Fruit fly (Drosophila melanogaster) whole organism, embryonic: ENCODE measurements around the gene bmm.

Source experiments
- ATbp ChIP-seq: fragments of 200-800 bp; sonication (Bioruptor generic); optimal IDR thresholded peaks from 2 replicates; lab custom pipeline; 2017; ENCODE audit warnings: missing biosample characterization, mild to moderate bottlenecking, missing genetic modification characterization, missing genetic modification reagents
- Atf6 ChIP-seq: fragments of 200-800 bp; sonication (Bioruptor generic); IDR thresholded peaks from 2 replicates; pipeline ENCODE4 v1.3.6; 2022; ENCODE audit warnings: missing biosample characterization, missing genetic modification characterization
- Bgb ChIP-seq: fragments of 200-800 bp; sonication (Bioruptor generic); IDR thresholded peaks from 2 replicates; pipeline ENCODE4 v1.3.6; 2022; ENCODE audit warnings: missing biosample characterization, missing genetic modification characterization; ENCODE audit not compliant: partially characterized antibody
- C15 ChIP-seq: fragments of 200-800 bp; sonication (Bioruptor generic); IDR thresholded peaks from 3 replicates; pipeline ENCODE4 v1.3.6; 2022; ENCODE audit warnings: missing biosample characterization, missing genetic modification characterization
- CG10147 ChIP-seq: fragments of 200-800 bp; sonication (Bioruptor generic); optimal IDR thresholded peaks from 2 replicates; lab custom pipeline; 2019; ENCODE audit warnings: missing biosample characterization, mild to moderate bottlenecking, missing genetic modification characterization, moderate library complexity
- CG10209 ChIP-seq: fragments of 200-800 bp; sonication (Bioruptor generic); optimal IDR thresholded peaks from 3 replicates; lab custom pipeline; 2017; ENCODE audit warnings: missing biosample characterization, mild to moderate bottlenecking, missing genetic modification characterization, missing genetic modification reagents
- CG10366 ChIP-seq: fragments of 200-800 bp; sonication (Bioruptor generic); IDR thresholded peaks from 2 replicates; pipeline ENCODE4 v1.3.6; 2022; ENCODE audit warnings: missing biosample characterization, missing genetic modification characterization
- CG10979 ChIP-seq: fragments of 200-800 bp; sonication (Bioruptor generic); optimal IDR thresholded peaks from 2 replicates; lab custom pipeline; 2018; ENCODE audit warnings: missing biosample characterization, mild to moderate bottlenecking, missing genetic modification characterization, moderate library complexity
- CG13624 ChIP-seq: fragments of 200-800 bp; sonication (Bioruptor generic); optimal IDR thresholded peaks from 2 replicates; lab custom pipeline; 2016; ENCODE audit warnings: missing biosample characterization, missing genetic modification characterization
- CG1647 ChIP-seq: fragments of 200-800 bp; sonication (Bioruptor generic); optimal IDR thresholded peaks from 3 replicates; lab custom pipeline; 2016; ENCODE audit warnings: missing biosample characterization, missing genetic modification characterization
- CG17385 ChIP-seq: fragments of 200-800 bp; sonication (Bioruptor generic); optimal IDR thresholded peaks from 3 replicates; lab custom pipeline; 2018; ENCODE audit warnings: missing biosample characterization, mild to moderate bottlenecking, missing genetic modification characterization
- CG17802 ChIP-seq: fragments of 200-800 bp; sonication (Bioruptor generic); optimal IDR thresholded peaks from 2 replicates; lab custom pipeline; 2018; ENCODE audit warnings: missing biosample characterization, mild to moderate bottlenecking, missing genetic modification characterization, moderate library complexity
- CG2120 ChIP-seq: fragments of 200-800 bp; sonication (Bioruptor generic); optimal IDR thresholded peaks from 3 replicates; lab custom pipeline; 2016; ENCODE audit warnings: missing biosample characterization, missing genetic modification characterization
- CG2889 ChIP-seq: fragments of 200-800 bp; sonication (Bioruptor generic); IDR thresholded peaks from 3 replicates; pipeline ENCODE4 v1.3.6; 2022; ENCODE audit warnings: missing biosample characterization, missing genetic modification characterization
- CG31388 ChIP-seq: fragments of 200-800 bp; sonication (Bioruptor generic); optimal IDR thresholded peaks from 2 replicates; lab custom pipeline; 2016; ENCODE audit warnings: missing biosample characterization, missing genetic modification characterization
- CG3726 ChIP-seq: fragments of 200-800 bp; sonication (Bioruptor generic); IDR thresholded peaks from 3 replicates; pipeline ENCODE4, ENCODE4 v1.3.6; 2022; ENCODE audit warnings: missing biosample characterization, missing genetic modification characterization
- CG6683 ChIP-seq: fragments of 200-800 bp; sonication (Bioruptor generic); optimal IDR thresholded peaks from 2 replicates; lab custom pipeline; 2017; ENCODE audit warnings: missing biosample characterization, mild to moderate bottlenecking, missing genetic modification characterization, missing genetic modification reagents
- CG6813 ChIP-seq: fragments of 200-800 bp; sonication (Bioruptor generic); optimal IDR thresholded peaks from 2 replicates; lab custom pipeline; 2017; ENCODE audit warnings: missing biosample characterization, missing genetic modification characterization, mild to moderate bottlenecking, moderate library complexity, missing genetic modification reagents
- CG7372 ChIP-seq: fragments of 200-800 bp; sonication (Bioruptor generic); IDR thresholded peaks from 2 replicates; pipeline ENCODE4 v1.3.6; 2022; ENCODE audit warnings: missing biosample characterization, missing genetic modification characterization
- CG7745 ChIP-seq: fragments of 200-800 bp; sonication (Bioruptor generic); optimal IDR thresholded peaks from 2 replicates; lab custom pipeline; 2018; ENCODE audit warnings: missing biosample characterization, mild to moderate bottlenecking, missing genetic modification characterization, moderate library complexity
- CG8944 ChIP-seq: fragments of 200-800 bp; sonication (Bioruptor generic); optimal IDR thresholded peaks from 3 replicates; lab custom pipeline; 2016; ENCODE audit warnings: missing biosample characterization, missing genetic modification characterization
- CG9932 ChIP-seq: fragments of 200-800 bp; sonication (Bioruptor generic); IDR thresholded peaks from 2 replicates; pipeline ENCODE4 v1.3.6; 2022; ENCODE audit warnings: missing biosample characterization, missing genetic modification characterization
- Camta ChIP-seq: fragments of 200-800 bp; sonication (Bioruptor generic); optimal IDR thresholded peaks from 2 replicates; lab custom pipeline; 2016; ENCODE audit warnings: missing biosample characterization, missing genetic modification characterization
- Dek ChIP-seq: fragments of 200-800 bp; sonication (Bioruptor generic); optimal IDR thresholded peaks from 3 replicates; lab custom pipeline; 2019; ENCODE audit warnings: missing biosample characterization, mild to moderate bottlenecking, missing genetic modification characterization, moderate library complexity
- Dip3 ChIP-seq: fragments of 200-800 bp; sonication (Bioruptor generic); optimal IDR thresholded peaks from 3 replicates; lab custom pipeline; 2016; ENCODE audit warnings: missing biosample characterization, missing genetic modification characterization
- Eip74EF ChIP-seq, 2 experiments: fragments of 200-800 bp in 1 of 2; fragments of >200 bp in 1 of 2; sonication (Bioruptor generic) in 1 of 2; optimal IDR thresholded peaks; 2 replicates each; lab custom pipeline; 2017 to 2019; ENCODE audit warnings: missing biosample characterization in 2 of 2, missing genetic modification characterization in 2 of 2, mild to moderate bottlenecking in 1 of 2, moderate library complexity in 1 of 2
- HmgD ChIP-seq: fragments of 200-800 bp; sonication (Bioruptor generic); optimal IDR thresholded peaks from 3 replicates; lab custom pipeline; 2016; ENCODE audit warnings: missing biosample characterization, missing genetic modification characterization
- HmgZ ChIP-seq: fragments of 200-800 bp; sonication (Bioruptor generic); optimal IDR thresholded peaks from 2 replicates; lab custom pipeline; 2018; ENCODE audit warnings: missing biosample characterization, mild to moderate bottlenecking, missing genetic modification characterization
- Hr39 ChIP-seq: fragments of >200 bp; optimal IDR thresholded peaks from 2 replicates; lab custom pipeline; 2017
- Myb ChIP-seq: fragments of 200-800 bp; sonication (Bioruptor generic); optimal IDR thresholded peaks from 2 replicates; lab custom pipeline; 2016; ENCODE audit warnings: missing biosample characterization, missing genetic modification characterization
- Oaz ChIP-seq: fragments of 200-800 bp; sonication (Bioruptor generic); IDR thresholded peaks from 2 replicates; pipeline ENCODE4 v1.3.6; 2022; ENCODE audit warnings: missing biosample characterization, missing genetic modification characterization
- PHDP ChIP-seq: fragments of 200-800 bp; sonication (Bioruptor generic); optimal IDR thresholded peaks from 3 replicates; lab custom pipeline; 2018; ENCODE audit warnings: missing biosample characterization, mild to moderate bottlenecking, missing genetic modification characterization, moderate library complexity
- Sry-δ ChIP-seq: fragments of 200-800 bp; sonication (Bioruptor generic); optimal IDR thresholded peaks from 2 replicates; lab custom pipeline; 2016; ENCODE audit warnings: missing biosample characterization, missing genetic modification characterization
- TFAM ChIP-seq: fragments of 200-800 bp; sonication (Bioruptor generic); optimal IDR thresholded peaks from 2 replicates; lab custom pipeline; 2017; ENCODE audit warnings: missing biosample characterization, missing genetic modification characterization, inconsistent platforms
- caup ChIP-seq: fragments of 200-800 bp; sonication (Bioruptor generic); optimal IDR thresholded peaks from 3 replicates; lab custom pipeline; 2017; ENCODE audit warnings: missing biosample characterization, mild to moderate bottlenecking, missing genetic modification characterization, moderate library complexity; ENCODE audit not compliant: severe bottlenecking
- chn ChIP-seq: fragments of 200-800 bp; sonication (Bioruptor generic); optimal IDR thresholded peaks from 2 replicates; lab custom pipeline; 2016; ENCODE audit warnings: missing biosample characterization, missing genetic modification characterization
- fru ChIP-seq: fragments of >200 bp; optimal IDR thresholded peaks from 2 replicates; lab custom pipeline; 2017
- grn ChIP-seq: fragments of 200-800 bp; sonication (Bioruptor generic); optimal IDR thresholded peaks from 3 replicates; lab custom pipeline; 2017; ENCODE audit warnings: missing biosample characterization, missing genetic modification characterization
- hbn ChIP-seq: fragments of 200-800 bp; sonication (Bioruptor generic); IDR thresholded peaks from 2 replicates; pipeline ENCODE4 v1.3.6; 2022; ENCODE audit warnings: missing biosample characterization, missing genetic modification characterization; ENCODE audit not compliant: partially characterized antibody
- kay ChIP-seq: fragments of 200-800 bp; sonication (Bioruptor generic); optimal IDR thresholded peaks from 2 replicates; lab custom pipeline; 2016; ENCODE audit warnings: missing biosample characterization, missing genetic modification characterization
- oc ChIP-seq: fragments of 200-800 bp; sonication (Bioruptor generic); optimal IDR thresholded peaks from 2 replicates; lab custom pipeline; 2018; ENCODE audit warnings: missing biosample characterization, mild to moderate bottlenecking, missing genetic modification characterization, moderate library complexity
- pros ChIP-seq: fragments of 200-800 bp; sonication (Bioruptor generic); optimal IDR thresholded peaks from 3 replicates; lab custom pipeline; 2019; ENCODE audit warnings: missing biosample characterization, mild to moderate bottlenecking, missing genetic modification characterization, moderate library complexity
- salm ChIP-seq: fragments of 200-800 bp; sonication (Bioruptor generic); optimal IDR thresholded peaks from 2 replicates; lab custom pipeline; 2018; ENCODE audit warnings: missing biosample characterization, mild to moderate bottlenecking, missing genetic modification characterization
- sens ChIP-seq: fragments of 200-800 bp; sonication (Bioruptor generic); peaks from one replicate; lab custom pipeline; 2016; ENCODE audit warnings: missing biosample characterization, missing genetic modification characterization
- sna ChIP-seq: fragments of 200-800 bp; sonication (Bioruptor generic); IDR thresholded peaks from 2 replicates; pipeline ENCODE4 v1.3.6; 2022; ENCODE audit warnings: missing biosample characterization, missing genetic modification characterization; ENCODE audit not compliant: partially characterized antibody
- ssp ChIP-seq: fragments of 200-800 bp; sonication (Bioruptor generic); IDR thresholded peaks from 2 replicates; pipeline ENCODE4 v1.3.6; 2022; ENCODE audit warnings: missing biosample characterization, missing genetic modification characterization
- tna ChIP-seq: fragments of 200-800 bp; sonication (Bioruptor generic); IDR thresholded peaks from 2 replicates; pipeline ENCODE4 v1.3.6; 2022; ENCODE audit warnings: missing biosample characterization, missing genetic modification characterization; ENCODE audit not compliant: partially characterized antibody
- ttk ChIP-seq: fragments of 200-800 bp; sonication (Bioruptor generic); IDR thresholded peaks from 2 replicates; pipeline ENCODE4 v2.1.2; 2022; ENCODE audit warnings: missing biosample characterization, missing genetic modification characterization
- twi ChIP-seq: fragments of 200-800 bp; optimal IDR thresholded peaks from 2 replicates; lab custom pipeline; 2019; ENCODE audit warnings: missing biosample characterization, mild to moderate bottlenecking, missing genetic modification characterization, moderate library complexity

bmm gene

DNA sequence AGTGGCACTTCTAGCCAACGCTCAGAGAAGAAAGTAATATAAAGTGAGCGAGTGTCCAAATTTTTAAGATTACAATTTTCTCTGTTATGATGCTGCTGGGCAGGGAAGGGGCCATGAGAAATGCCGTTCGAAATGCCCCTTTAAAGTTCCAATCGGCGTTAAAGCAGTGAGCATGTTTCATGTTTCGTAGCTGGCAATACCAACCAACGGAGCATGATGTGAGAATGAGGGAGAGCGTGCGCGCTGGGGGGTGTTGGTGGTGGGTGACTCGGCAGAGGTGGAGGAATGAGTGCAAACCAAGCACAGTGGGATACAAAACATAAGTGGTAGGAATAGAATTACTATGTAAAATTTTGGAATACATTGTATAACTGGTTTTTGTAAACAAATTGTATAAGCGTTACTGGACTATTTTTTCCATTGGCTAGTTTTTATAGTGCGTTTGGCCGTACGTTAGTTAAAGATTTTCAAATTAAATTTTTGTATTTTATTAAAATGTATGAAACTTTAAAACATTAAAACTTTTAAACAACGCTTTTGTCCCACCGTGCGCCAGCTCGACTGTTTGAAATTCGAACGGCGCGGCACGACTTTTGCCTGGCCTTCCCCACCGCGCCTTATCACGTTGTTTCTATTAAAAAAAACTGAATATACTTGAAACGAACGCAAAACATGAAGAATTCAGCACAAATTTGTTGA lies 27.0 kb downstream of the bmm start (continued):
- TF ChIP-seq Sry-δ (GFP tag; lab: Kevin White, UChicago) (peak; percentile 82), Bgb (GFP tag; lab: Robert Waterston, UW) (peak; percentile 59; the same call in 1 of the 2 replicates), tna (GFP tag; lab: Robert Waterston, UW) (peak; percentile 61), fru (no peak), CG2120 (GFP tag; lab: Kevin White, UChicago) (peak; percentile 100), HmgZ (tag; lab: Kevin White, UChicago) (peak; percentile 100), CG31388 (GFP tag; lab: Kevin White, UChicago) (peak; percentile 98), HmgD (GFP tag; lab: Kevin White, UChicago) (peak; percentile 97), CG6813 (GFP tag; lab: Kevin White, UChicago) (peak; percentile 100), CG17802 (tag; lab: Kevin White, UChicago) (peak; percentile 94), CG1647 (GFP tag; lab: Kevin White, UChicago) (peak; percentile 99), Dek (peak; percentile 100), salm (peak; percentile 100), Hr39 (lab: Kevin White, UChicago) (no peak), CG17385 (GFP tag; lab: Kevin White, UChicago) (peak; percentile 100), Myb (GFP tag; lab: Kevin White, UChicago) (peak; percentile 93), CG7372 (GFP tag; lab: Robert Waterston, UW) (peak; percentile 100), oc (peak; percentile 100), Eip74EF (GFP tag; optimal IDR thresholded peaks at IDR 0.05; lab: Kevin White, UChicago) (peak in 1 of 2 experiments; percentile 100), CG6683 (GFP tag; lab: Kevin White, UChicago) (peak; percentile 99), ssp (GFP tag; lab: Robert Waterston, UW) (peak; percentile 96), CG13624 (GFP tag; lab: Kevin White, UChicago) (peak; percentile 99), ttk (peak; percentile 99), Dip3 (GFP tag; lab: Kevin White, UChicago) (peak; percentile 99), CG10979 (tag; lab: Kevin White, UChicago) (peak; percentile 100), PHDP (tag; lab: Kevin White, UChicago) (peak; percentile 100), C15 (GFP tag; lab: Robert Waterston, UW) (peak; percentile 99), hbn (GFP tag; lab: Robert Waterston, UW) (no peak), kay (GFP tag; lab: Kevin White, UChicago) (peak; percentile 99), CG10147 (GFP tag; lab: Kevin White, UChicago) (peak; percentile 100), CG10209 (GFP tag; lab: Kevin White, UChicago) (peak; percentile 100), Camta (GFP tag; lab: Kevin White, UChicago) (peak; percentile 99), caup (peak; percentile 100), grn (GFP tag; lab: Kevin White, UChicago) (peak; percentile 96), Oaz (peak; percentile 99), sna (GFP tag; lab: Robert Waterston, UW) (peak; percentile 49; the same call in 1 of the 2 replicates), CG7745 (peak; percentile 87), CG8944 (GFP tag; lab: Kevin White, UChicago) (peak; percentile 98), TFAM (peak; percentile 97), pros (GFP tag; lab: Kevin White, UChicago) (peak; percentile 99), sens (peak; percentile 100), CG9932 (peak; percentile 100), ATbp (peak; percentile 100), CG3726 (GFP tag; lab: Robert Waterston, UW) (peak; percentile 99), twi (tag; lab: Kevin White, UChicago) (peak; percentile 99), Atf6 (GFP tag; lab: Robert Waterston, UW) (peak; percentile 100), chn (GFP tag; lab: Kevin White, UChicago) (peak; percentile 99), CG2889 (GFP tag; lab: Robert Waterston, UW) (peak; percentile 99), CG10366 (GFP tag; lab: Robert Waterston, UW) (peak; percentile 99)
